Fruit fly (Drosophila melanogaster) whole organism, embryonic: ENCODE results near the gene Spt7.

ENCODE experiments used
- Atf3 ChIP-seq: fragments of 200-800 bp; sonication (Bioruptor generic); optimal IDR thresholded peaks from 3 replicates; lab custom pipeline; 2016; ENCODE audit warnings: missing biosample characterization, missing genetic modification characterization
- CG10147 ChIP-seq: fragments of 200-800 bp; sonication (Bioruptor generic); optimal IDR thresholded peaks from 2 replicates; lab custom pipeline; 2019; ENCODE audit warnings: missing biosample characterization, mild to moderate bottlenecking, missing genetic modification characterization, moderate library complexity
- CG10267 ChIP-seq: fragments of 200-800 bp; sonication (Bioruptor generic); optimal IDR thresholded peaks from 2 replicates; lab custom pipeline; 2018; ENCODE audit warnings: missing biosample characterization, mild to moderate bottlenecking, missing genetic modification characterization, moderate library complexity
- CG10274 ChIP-seq: fragments of 200-800 bp; sonication (Bioruptor generic); optimal IDR thresholded peaks from 3 replicates; lab custom pipeline; 2017; ENCODE audit warnings: missing biosample characterization, mild to moderate bottlenecking, missing genetic modification characterization
- CG10654 ChIP-seq: fragments of 200-800 bp; sonication (Bioruptor generic); optimal IDR thresholded peaks from 2 replicates; lab custom pipeline; 2016; ENCODE audit warnings: missing biosample characterization, missing genetic modification characterization
- CG11504 ChIP-seq: fragments of 200-800 bp; sonication (Bioruptor generic); optimal IDR thresholded peaks from 3 replicates; lab custom pipeline; 2019; ENCODE audit warnings: missing biosample characterization, mild to moderate bottlenecking, missing genetic modification characterization, moderate library complexity
- CG12219 ChIP-seq: fragments of 200-800 bp; sonication (Bioruptor generic); optimal IDR thresholded peaks from 3 replicates; lab custom pipeline; 2018; ENCODE audit warnings: missing biosample characterization, mild to moderate bottlenecking, missing genetic modification characterization
- CG14050 ChIP-seq: fragments of 200-800 bp; sonication (Bioruptor generic); IDR thresholded peaks from 3 replicates; pipeline ENCODE4 v1.3.6; 2022; ENCODE audit warnings: missing biosample characterization, missing genetic modification characterization
- CG1647 ChIP-seq: fragments of 200-800 bp; sonication (Bioruptor generic); optimal IDR thresholded peaks from 3 replicates; lab custom pipeline; 2016; ENCODE audit warnings: missing biosample characterization, missing genetic modification characterization
- CG17328 ChIP-seq: fragments of 200-800 bp; sonication (Bioruptor generic); IDR thresholded peaks from 2 replicates; pipeline ENCODE4 v1.3.6; 2022; ENCODE audit warnings: missing biosample characterization, missing genetic modification characterization
- CG18262 ChIP-seq: fragments of 200-800 bp; optimal IDR thresholded peaks from 3 replicates; lab custom pipeline; 2019; ENCODE audit warnings: missing biosample characterization, mild to moderate bottlenecking, missing genetic modification characterization, moderate library complexity
- CG2129 ChIP-seq: fragments of 200-800 bp; sonication (Bioruptor generic); IDR thresholded peaks from 2 replicates; pipeline ENCODE4 v1.3.6; 2022; ENCODE audit warnings: missing biosample characterization, missing genetic modification characterization; ENCODE audit not compliant: partially characterized antibody
- CG2875 ChIP-seq: fragments of 200-800 bp; sonication (Bioruptor generic); optimal IDR thresholded peaks from 2 replicates; lab custom pipeline; 2017; ENCODE audit warnings: missing biosample characterization, mild to moderate bottlenecking, missing genetic modification characterization, missing genetic modification reagents
- CG30431 ChIP-seq: fragments of 200-800 bp; sonication (Bioruptor generic); optimal IDR thresholded peaks from 2 replicates; lab custom pipeline; 2017; ENCODE audit warnings: missing biosample characterization, missing genetic modification characterization
- CG33213 ChIP-seq: fragments of 200-800 bp; sonication (Bioruptor generic); optimal IDR thresholded peaks from 3 replicates; lab custom pipeline; 2016; ENCODE audit warnings: missing biosample characterization, missing genetic modification characterization
- CG4328 ChIP-seq: fragments of 200-800 bp; sonication (Bioruptor generic); optimal IDR thresholded peaks from 3 replicates; lab custom pipeline; 2017; ENCODE audit warnings: missing biosample characterization, missing genetic modification reagents, missing genetic modification characterization
- CG9437 ChIP-seq: fragments of 200-800 bp; sonication (Bioruptor generic); optimal IDR thresholded peaks from 2 replicates; lab custom pipeline; 2018; ENCODE audit warnings: missing biosample characterization, mild to moderate bottlenecking, missing genetic modification characterization
- CG9609 ChIP-seq: fragments of 200-800 bp; sonication (Bioruptor generic); optimal IDR thresholded peaks from 3 replicates; lab custom pipeline; 2016; ENCODE audit warnings: missing biosample characterization, missing genetic modification characterization
- CHES-1-like ChIP-seq: fragments of 200-800 bp; sonication (Bioruptor generic); optimal IDR thresholded peaks from 2 replicates; lab custom pipeline; 2016; ENCODE audit warnings: missing biosample characterization, missing genetic modification characterization
- Doc2 ChIP-seq: fragments of 200-800 bp; sonication (Bioruptor generic); IDR thresholded peaks from 2 replicates; pipeline ENCODE4 v1.3.6; 2022; ENCODE audit warnings: missing biosample characterization, missing genetic modification characterization
- Elba2 ChIP-seq: fragments of 200-800 bp; sonication (Bioruptor generic); optimal IDR thresholded peaks from 3 replicates; lab custom pipeline; 2016; ENCODE audit warnings: missing biosample characterization, missing genetic modification characterization
- Hey ChIP-seq: fragments of 200-800 bp; sonication (Bioruptor generic); optimal IDR thresholded peaks from 3 replicates; lab custom pipeline; 2018; ENCODE audit warnings: missing biosample characterization, mild to moderate bottlenecking, missing genetic modification characterization
- Hmx ChIP-seq: fragments of 200-800 bp; sonication (Bioruptor generic); optimal IDR thresholded peaks from 2 replicates; lab custom pipeline; 2016; ENCODE audit warnings: missing biosample characterization, missing genetic modification characterization
- Hr78 ChIP-seq, 2 experiments: fragments of 200-800 bp in 1 of 2; fragments of >200 bp in 1 of 2; sonication (Bioruptor generic) in 1 of 2; optimal IDR thresholded peaks; 2 replicates each; lab custom pipeline; 2017 to 2019; ENCODE audit warnings: missing biosample characterization in 2 of 2, missing genetic modification characterization in 2 of 2, mild to moderate bottlenecking in 1 of 2, moderate library complexity in 1 of 2
- Nf-YB ChIP-seq: fragments of 200-800 bp; sonication (Bioruptor generic); optimal IDR thresholded peaks from 3 replicates; lab custom pipeline; 2019; ENCODE audit warnings: missing biosample characterization, mild to moderate bottlenecking, missing genetic modification characterization, moderate library complexity
- TFAM ChIP-seq: fragments of 200-800 bp; sonication (Bioruptor generic); optimal IDR thresholded peaks from 2 replicates; lab custom pipeline; 2017; ENCODE audit warnings: missing biosample characterization, missing genetic modification characterization, inconsistent platforms
- Trl ChIP-seq, 3 experiments: fragments of >200 bp in 2 of 3; fragments of 200-800 bp in 1 of 3; sonication (Bioruptor generic) in 1 of 3; optimal IDR thresholded peaks; 2 replicates in 1 of 3; 3 replicates in 2 of 3; lab custom pipeline; 2016 to 2017; ENCODE audit warnings: missing biosample characterization in 1 of 3, missing genetic modification characterization in 1 of 3
- YL-1 ChIP-seq: fragments of 200-800 bp; sonication (Bioruptor generic); optimal IDR thresholded peaks from 3 replicates; lab custom pipeline; 2017; ENCODE audit warnings: missing biosample characterization, mild to moderate bottlenecking, missing genetic modification characterization
- ap ChIP-seq: fragments of 200-800 bp; sonication (Bioruptor generic); IDR thresholded peaks from 2 replicates; pipeline ENCODE4 v1.3.6; 2022; ENCODE audit warnings: missing biosample characterization, missing genetic modification characterization
- crol ChIP-seq: fragments of 200-800 bp; sonication (Bioruptor generic); IDR thresholded peaks from 2 replicates; pipeline ENCODE4 v1.3.6; 2022; ENCODE audit warnings: missing biosample characterization, missing genetic modification characterization
- dmrt99B ChIP-seq: fragments of 200-800 bp; sonication (Bioruptor generic); optimal IDR thresholded peaks from 2 replicates; lab custom pipeline; 2018; ENCODE audit warnings: missing biosample characterization, mild to moderate bottlenecking, missing genetic modification characterization, moderate library complexity
- fd64A ChIP-seq: fragments of 200-800 bp; sonication (Bioruptor generic); optimal IDR thresholded peaks from 3 replicates; lab custom pipeline; 2018; ENCODE audit warnings: missing biosample characterization, mild to moderate bottlenecking, missing genetic modification characterization
- her ChIP-seq: fragments of 200-800 bp; sonication (Bioruptor generic); optimal IDR thresholded peaks from 2 replicates; lab custom pipeline; 2016; ENCODE audit warnings: missing biosample characterization, missing genetic modification characterization
- inv ChIP-seq: fragments of 200-800 bp; sonication (Bioruptor generic); IDR thresholded peaks from 2 replicates; pipeline ENCODE4 v1.3.6; 2022; ENCODE audit warnings: missing biosample characterization, missing genetic modification characterization; ENCODE audit not compliant: partially characterized antibody
- kay ChIP-seq: fragments of 200-800 bp; sonication (Bioruptor generic); optimal IDR thresholded peaks from 2 replicates; lab custom pipeline; 2016; ENCODE audit warnings: missing biosample characterization, missing genetic modification characterization
- lola ChIP-seq, 3 experiments: fragments of >200 bp in 2 of 3; fragments of 200-800 bp in 1 of 3; sonication (Bioruptor generic) in 1 of 3; optimal IDR thresholded peaks; 2 replicates each; lab custom pipeline; 2017 to 2019; ENCODE audit warnings: missing biosample characterization in 3 of 3, missing genetic modification characterization in 3 of 3, mild to moderate bottlenecking in 1 of 3, moderate library complexity in 1 of 3
- nom ChIP-seq: fragments of 200-800 bp; sonication (Bioruptor generic); optimal IDR thresholded peaks from 2 replicates; lab custom pipeline; 2017; ENCODE audit warnings: missing biosample characterization, missing genetic modification characterization, mild to moderate bottlenecking, moderate library complexity, missing genetic modification reagents
- prd ChIP-seq, 3 experiments: fragments of >200 bp in 2 of 3; fragments of 200-800 bp in 1 of 3; sonication (Bioruptor generic) in 1 of 3; optimal IDR thresholded peaks in 2 of 3; IDR thresholded peaks in 1 of 3; 2 replicates in 2 of 3; 3 replicates in 1 of 3; pipeline versions ENCODE4 v1.3.6 to Lab custom; 2017 to 2022; ENCODE audit warnings: missing biosample characterization in 1 of 3, missing genetic modification characterization in 1 of 3
- pum ChIP-seq: fragments of 200-800 bp; sonication (Bioruptor generic); optimal IDR thresholded peaks from 2 replicates; lab custom pipeline; 2016; ENCODE audit warnings: missing biosample characterization, missing genetic modification characterization
- rib ChIP-seq: fragments of 200-800 bp; sonication (Bioruptor generic); IDR thresholded peaks from 2 replicates; pipeline ENCODE4 v1.3.6; 2022; ENCODE audit warnings: missing biosample characterization, missing genetic modification characterization
- run ChIP-seq: fragments of 200-800 bp; sonication (Bioruptor generic); optimal IDR thresholded peaks from 3 replicates; lab custom pipeline; 2018; ENCODE audit warnings: missing biosample characterization, mild to moderate bottlenecking, missing genetic modification characterization
- sd ChIP-seq: fragments of 200-800 bp; sonication (Bioruptor generic); optimal IDR thresholded peaks from 3 replicates; lab custom pipeline; 2018; ENCODE audit warnings: missing biosample characterization, mild to moderate bottlenecking, missing genetic modification characterization, moderate library complexity
- stc ChIP-seq: fragments of 200-800 bp; sonication (Bioruptor generic); IDR thresholded peaks from 2 replicates; pipeline ENCODE4 v1.3.6; 2022; ENCODE audit warnings: missing biosample characterization, missing genetic modification characterization
- tna ChIP-seq: fragments of 200-800 bp; sonication (Bioruptor generic); IDR thresholded peaks from 2 replicates; pipeline ENCODE4 v1.3.6; 2022; ENCODE audit warnings: missing biosample characterization, missing genetic modification characterization; ENCODE audit not compliant: partially characterized antibody
- trh ChIP-seq: fragments of 200-800 bp; sonication (Bioruptor generic); optimal IDR thresholded peaks from 2 replicates; lab custom pipeline; 2016; ENCODE audit warnings: missing biosample characterization, missing genetic modification characterization
- wek ChIP-seq: fragments of 200-800 bp; sonication (Bioruptor generic); optimal IDR thresholded peaks from 3 replicates; lab custom pipeline; 2018; ENCODE audit warnings: missing biosample characterization, mild to moderate bottlenecking, missing genetic modification characterization, moderate library complexity

Spt7 gene

dm6 chrX:17826807-17827703, 23.2 kb upstream of the Spt7 start, which contains the start of gene Socs16D (continued):
- peak; percentile 95 for TF ChIP-seq CG2129
- TF ChIP-seq CG4328 (GFP tag; lab: Kevin White, UChicago): peak; percentile 24
- peak; percentile 12 for TF ChIP-seq dmrt99B (tag; lab: Kevin White, UChicago)
- TF ChIP-seq wek (GFP tag; lab: Kevin White, UChicago): peak; percentile 5
- TF ChIP-seq pum (GFP tag; lab: Kevin White, UChicago): peak; percentile 50
- peak; percentile 43 for TF ChIP-seq her (GFP tag; lab: Kevin White, UChicago)
- TF ChIP-seq CG14050 (GFP tag; lab: Robert Waterston, UW): no peak
- TF ChIP-seq Elba2 (GFP tag; lab: Kevin White, UChicago): peak; percentile 99
- no peak for TF ChIP-seq kay
- peak; percentile 17 for TF ChIP-seq CG10147
- TF ChIP-seq tna (GFP tag; lab: Robert Waterston, UW): peak; percentile 94
- peak in 1 of 3 experiments; percentile 79 for TF ChIP-seq lola (GFP tag; optimal IDR thresholded peaks at IDR 0.05; lab: Kevin White, UChicago)
- peak; percentile 7 for TF ChIP-seq CG10654 (GFP tag; lab: Kevin White, UChicago)
- no peak for TF ChIP-seq Doc2 (GFP tag; lab: Robert Waterston, UW)
- 0 out of 2 replicates have a peak, but pooled peaks have one; percentile 58 for TF ChIP-seq rib (GFP tag; lab: Robert Waterston, UW)
- TF ChIP-seq sd (tag; lab: Kevin White, UChicago): peak; percentile 17
- TF ChIP-seq CG9609 (GFP tag; lab: Kevin White, UChicago): peak; percentile 19
- TF ChIP-seq Hey (tag; lab: Kevin White, UChicago): no peak
- peak; percentile 61 for TF ChIP-seq YL-1 (GFP tag; lab: Kevin White, UChicago)
- TF ChIP-seq run (tag; lab: Kevin White, UChicago): peak; percentile 13
- no peak for TF ChIP-seq CG10274
- TF ChIP-seq Hr78 (GFP tag; optimal IDR thresholded peaks at IDR 0.05; lab: Kevin White, UChicago): no peak
- TF ChIP-seq CG11504: peak; percentile 34
- TF ChIP-seq CG33213 (GFP tag; lab: Kevin White, UChicago): peak; percentile 84
- peak; percentile 71 for TF ChIP-seq CG10267 (tag; lab: Kevin White, UChicago)
- TF ChIP-seq CG1647 (GFP tag; lab: Kevin White, UChicago): no peak
- peak; percentile 73 for TF ChIP-seq nom
- peak; percentile 98 for TF ChIP-seq inv (GFP tag; lab: Robert Waterston, UW)
- no peak for TF ChIP-seq CG12219
- no peak for TF ChIP-seq ap (GFP tag; lab: Robert Waterston, UW)
- no peak for TF ChIP-seq Atf3 (GFP tag; lab: Kevin White, UChicago)
- no peak for TF ChIP-seq CG18262 (tag; lab: Kevin White, UChicago)
- TF ChIP-seq Nf-YB: peak; percentile 10
- TF ChIP-seq Trl (optimal IDR thresholded peaks at IDR 0.05; lab: Kevin White, UChicago): peak; percentile 61 to 78
- TF ChIP-seq Trl (GFP tag; optimal IDR thresholded peaks at IDR 0.05; lab: Kevin White, UChicago): peak; percentile 55
- no peak for TF ChIP-seq stc
- no peak for TF ChIP-seq Hmx (GFP tag; lab: Kevin White, UChicago)
- TF ChIP-seq fd64A (GFP tag; lab: Kevin White, UChicago): peak; percentile 18
- TF ChIP-seq TFAM (GFP tag; lab: Kevin White, UChicago): no peak
- peak; percentile 47 for TF ChIP-seq CHES-1-like (GFP tag; lab: Kevin White, UChicago)
- TF ChIP-seq CG17328 (GFP tag; lab: Robert Waterston, UW): 0 out of 2 replicates have a peak, but pooled peaks have one; percentile 21
- TF ChIP-seq CG9437 (GFP tag; lab: Kevin White, UChicago): no peak
- TF ChIP-seq CG30431 (GFP tag; lab: Kevin White, UChicago): no peak
- peak; percentile 65 for TF ChIP-seq crol (GFP tag; lab: Robert Waterston, UW)
- TF ChIP-seq trh (GFP tag; lab: Kevin White, UChicago): no peak
- no peak for TF ChIP-seq CG2875 (GFP tag; lab: Kevin White, UChicago)
- no peak for TF ChIP-seq prd (optimal IDR thresholded peaks at IDR 0.05; lab: Kevin White, UChicago)
- TF ChIP-seq prd (GFP tag; IDR thresholded peaks at IDR 0.05; lab: Robert Waterston, UW): no peak
